Worm (Caenorhabditis elegans): ENCODE measurements around the gene B0035.13.

DNA sequence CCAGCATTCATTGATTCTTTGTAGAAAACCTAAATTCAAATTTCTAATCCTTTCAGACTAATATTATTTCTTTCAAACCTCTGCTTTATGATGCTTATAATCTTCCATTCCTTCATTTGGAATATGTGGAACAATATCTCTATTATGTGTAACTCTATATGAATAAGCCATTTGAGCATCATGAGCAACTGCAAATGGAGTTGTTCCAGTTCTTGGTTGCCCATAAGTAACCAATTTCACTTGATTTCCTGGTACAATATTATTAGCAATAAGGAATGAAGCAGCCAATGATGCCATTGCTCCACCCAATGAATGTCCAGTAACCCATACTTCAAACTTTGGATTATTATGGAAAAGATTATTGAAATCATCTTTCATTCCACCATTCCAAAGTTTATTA is 1.6 kb downstream of the B0035.13 start:
- TF ChIP-seq ama-1 (optimal IDR thresholded peaks at IDR 0.05) (no peak), aha-1 (tag) (no peak), unc-62 (GFP tag; optimal IDR thresholded peaks at IDR 0.05 in 1 of 2) (no peak), unc-62 (tag; optimal IDR thresholded peaks at IDR 0.05) (no peak), dve-1 (tag; optimal IDR thresholded peaks at IDR 0.05; ENCODE audit: insufficient read depth) (no peak), dpl-1 (GFP tag; optimal IDR thresholded peaks at IDR 0.05) (no peak), lir-3 (tag; optimal IDR thresholded peaks at IDR 0.05) (no peak), zip-2 (tag; optimal IDR thresholded peaks at IDR 0.05) (no peak), lin-39 (tag; optimal IDR thresholded peaks at IDR 0.05) (no peak), ceh-32 (tag; optimal IDR thresholded peaks at IDR 0.05; ENCODE audit: poor library complexity) (no peak), ceh-82 (tag; optimal IDR thresholded peaks at IDR 0.05) (no peak), mep-1 (tag; optimal IDR thresholded peaks at IDR 0.05) (no peak), Y48G9A.11 (GFP tag; IDR thresholded peaks at IDR 0.05) (no peak)

Data from whole organism, L4 larva.